Worm (Caenorhabditis elegans): ENCODE data around the gene C52E2.3.

C52E2.3 gene

DNA sequence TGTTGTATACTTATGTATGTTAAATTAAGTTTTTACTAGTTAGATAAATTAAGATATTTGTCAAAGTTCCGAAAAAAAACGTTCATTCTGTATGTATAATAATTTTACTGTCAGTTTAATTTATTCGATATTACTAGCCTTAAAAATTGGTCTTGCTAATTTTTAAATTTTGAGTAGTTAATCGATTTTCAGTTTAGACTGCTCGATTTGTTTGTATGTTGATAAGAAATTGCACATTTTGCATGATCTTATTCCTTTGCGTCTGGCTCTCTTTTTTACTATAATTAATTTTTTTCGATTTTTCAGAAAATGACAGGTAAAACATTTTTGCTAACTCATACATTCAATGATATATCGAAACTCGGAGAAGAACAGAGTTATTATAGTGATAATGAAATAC lies 48.9 kb downstream of the C52E2.3 start, which contains the start of gene math-24:
TSS of gene math-24 (plus strand) at position 301 of the 400 bp plus-strand sequence.
- TF ChIP-seq nhr-2 (tag; optimal IDR thresholded peaks at IDR 0.05) = no peak
- TF ChIP-seq unc-120 (tag; optimal IDR thresholded peaks at IDR 0.05; ENCODE audit: poor library complexity, severe bottlenecking) = no peak
- no peak for TF ChIP-seq sem-2 (GFP tag; optimal IDR thresholded peaks at IDR 0.05)
- TF ChIP-seq unc-39 (tag; optimal IDR thresholded peaks at IDR 0.05) = no peak
- TF ChIP-seq elt-1 (tag; optimal IDR thresholded peaks at IDR 0.05; ENCODE audit: borderline replicate concordance, insufficient read depth) = no peak

DNA sequence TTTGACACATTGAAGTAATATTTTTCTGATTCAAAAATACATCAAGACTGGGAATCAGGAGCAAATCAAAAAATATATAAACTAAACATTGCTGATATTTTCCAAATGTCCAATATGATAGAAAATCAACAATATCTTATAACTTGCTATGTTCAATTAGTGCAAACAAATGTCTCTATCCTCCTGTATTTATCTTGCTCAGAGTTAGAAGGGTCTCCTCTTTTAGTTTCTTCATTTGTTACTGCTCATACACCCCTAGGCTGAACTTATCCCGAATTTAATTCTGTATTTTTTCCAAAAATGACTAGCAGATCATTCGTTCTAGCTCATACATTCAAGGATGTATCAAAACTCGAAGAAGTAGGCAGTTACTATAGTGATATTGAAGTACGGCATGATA lies 50.9 kb downstream of the C52E2.3 start, which contains the start of gene math-23:
TSS of gene math-23 (plus strand) at position 301 of the 400 bp plus-strand sequence.
- TF ChIP-seq unc-120 (tag; optimal IDR thresholded peaks at IDR 0.05; ENCODE audit: poor library complexity, severe bottlenecking) = no peak
- no peak for TF ChIP-seq ztf-11 (tag; optimal IDR thresholded peaks at IDR 0.05)
- no peak for TF ChIP-seq ceh-83 (GFP tag; optimal IDR thresholded peaks at IDR 0.05)
- no peak for TF ChIP-seq hlh-1 (tag; optimal IDR thresholded peaks at IDR 0.05)
- no peak for TF ChIP-seq cnd-1 (tag; optimal IDR thresholded peaks at IDR 0.05)
- no peak for TF ChIP-seq nhr-76 (tag; optimal IDR thresholded peaks at IDR 0.05)

Data from whole organism, mixed stage, embryonic.